Worm (Caenorhabditis elegans) whole organism, L2 larva: Measurements from ENCODE around the gene T28A11.19.

Experiments used
- ZK546.5 ChIP-seq: sonication (generic microtip); optimal IDR thresholded peaks from 2 replicates; lab custom pipeline; 2017; ENCODE audit warnings: missing biosample characterization, missing genetic modification characterization
- blmp-1 ChIP-seq: sonication (generic microtip); optimal IDR thresholded peaks from 2 replicates; lab custom pipeline; 2017; ENCODE audit warnings: missing genetic modification characterization, mild to moderate bottlenecking, missing compliant biosample characterization, antibody characterized with exemption, moderate library complexity; ENCODE audit not compliant: insufficient read depth
- ceh-82 ChIP-seq: fragments of 150-350 bp; optimal IDR thresholded peaks from 2 replicates; lab custom pipeline; 2014; ENCODE audit warnings: missing biosample characterization, missing genetic modification characterization
- crh-2 ChIP-seq: sonication (generic microtip); optimal IDR thresholded peaks from 2 replicates; lab custom pipeline; 2017; ENCODE audit warnings: missing biosample characterization, missing genetic modification characterization
- fos-1 ChIP-seq: fragments of 150-350 bp; optimal IDR thresholded peaks from 2 replicates; lab custom pipeline; 2014; ENCODE audit warnings: missing biosample characterization, missing genetic modification characterization
- lin-39 ChIP-seq: fragments of 150-350 bp; optimal IDR thresholded peaks from 2 replicates; lab custom pipeline; 2014; ENCODE audit warnings: missing biosample characterization, missing genetic modification reagents, missing genetic modification characterization
- mab-5 ChIP-seq: fragments of 150-350 bp; optimal IDR thresholded peaks from 2 replicates; lab custom pipeline; 2014; ENCODE audit warnings: missing biosample characterization, missing genetic modification characterization
- nhr-12 ChIP-seq: fragments of 150-350 bp; optimal IDR thresholded peaks from 2 replicates; lab custom pipeline; 2014; ENCODE audit warnings: missing biosample characterization, missing genetic modification characterization
- nhr-237 ChIP-seq: fragments of 150-350 bp; optimal IDR thresholded peaks from 2 replicates; lab custom pipeline; 2014; ENCODE audit warnings: missing biosample characterization, missing genetic modification characterization
- peb-1 ChIP-seq: fragments of 150-350 bp; optimal IDR thresholded peaks from 2 replicates; lab custom pipeline; 2014; ENCODE audit warnings: missing biosample characterization, missing genetic modification characterization
- unc-39 ChIP-seq: fragments of 150-350 bp; optimal IDR thresholded peaks from 2 replicates; lab custom pipeline; 2014; ENCODE audit warnings: missing biosample characterization, missing genetic modification characterization
- ztf-4 ChIP-seq: fragments of 150-350 bp; optimal IDR thresholded peaks from 2 replicates; lab custom pipeline; 2014; ENCODE audit warnings: missing biosample characterization, missing genetic modification characterization

ce11 chrV:3234887-3235286 is 34.4 kb downstream of the T28A11.19 start, which contains the start of gene K08D9.6:
- TF ChIP-seq blmp-1 (tag; lab: Kevin White, UChicago) (no peak), fos-1 (tag; lab: Kevin White, UChicago) (no peak), ztf-4 (tag; lab: Kevin White, UChicago) (no peak), unc-39 (tag; lab: Kevin White, UChicago) (no peak), nhr-237 (tag; lab: Kevin White, UChicago) (no peak), ceh-82 (no peak), lin-39 (tag; lab: Kevin White, UChicago) (no peak), ZK546.5 (tag; lab: Kevin White, UChicago) (no peak), nhr-12 (no peak), mab-5 (tag; lab: Kevin White, UChicago) (no peak), crh-2 (tag; lab: Kevin White, UChicago) (no peak), peb-1 (tag; lab: Kevin White, UChicago) (no peak)
